Worm (Caenorhabditis elegans): ENCODE measurements around the gene Y108G3AL.2.

Gene Y108G3AL.2

DNA sequence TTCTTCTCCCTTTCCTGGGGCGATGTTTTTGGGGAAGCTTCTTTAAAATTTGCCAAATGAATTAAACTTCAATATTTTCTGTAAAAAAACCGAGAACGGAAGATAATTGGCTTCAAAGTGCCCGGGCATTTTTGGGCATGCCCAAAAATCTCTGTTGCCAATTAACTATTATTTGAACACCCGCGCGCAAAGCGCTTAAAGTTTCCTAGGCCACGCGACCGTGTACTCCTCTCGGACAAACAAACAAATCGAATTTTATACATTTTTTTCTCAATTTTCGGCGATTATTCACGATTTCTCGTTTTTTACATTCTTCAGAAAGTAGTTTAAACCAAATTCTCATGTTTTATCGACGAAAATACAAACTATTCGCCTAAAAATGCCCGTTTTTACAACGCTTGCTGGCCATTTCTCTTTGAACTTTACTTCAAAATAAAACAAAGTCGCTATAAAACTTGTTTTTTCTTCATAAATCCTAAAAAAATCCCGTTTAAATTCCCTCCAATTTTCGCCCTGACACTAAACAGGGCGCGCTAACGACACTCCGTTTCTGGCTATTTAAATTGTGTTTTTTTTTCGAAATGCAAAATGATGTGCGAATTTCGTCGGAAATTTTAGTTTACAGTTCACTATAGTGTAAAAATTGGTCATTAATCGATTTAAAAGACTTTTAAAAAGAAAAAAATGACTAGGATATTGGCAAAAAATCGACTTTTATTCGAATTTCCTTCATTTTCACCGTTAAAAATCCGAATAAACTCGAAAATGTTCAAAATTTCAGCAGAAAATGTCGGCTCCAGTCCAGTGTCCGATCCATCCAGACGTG is 10.5 kb upstream of the Y108G3AL.2 start, which contains the start of gene ttb-1:
Gene ttb-1 (plus strand): TSS at position 776 of the 826 bp plus-strand sequence.
- TF ChIP-seq ztf-4 (tag; optimal IDR thresholded peaks at IDR 0.05) = no peak
- no peak for TF ChIP-seq nhr-43 (tag; optimal IDR thresholded peaks at IDR 0.05; ENCODE audit: poor library complexity, severe bottlenecking)
- TF ChIP-seq nhr-237 (tag; optimal IDR thresholded peaks at IDR 0.05) = no peak
- no peak for TF ChIP-seq nhr-77 (tag; optimal IDR thresholded peaks at IDR 0.05)
- no peak for TF ChIP-seq skn-1 (tag; optimal IDR thresholded peaks at IDR 0.05)
- TF ChIP-seq nhr-67 (tag; optimal IDR thresholded peaks at IDR 0.05) = no peak
- no peak for TF ChIP-seq ZK546.5 (tag; optimal IDR thresholded peaks at IDR 0.05)
- TF ChIP-seq jun-1 (tag; optimal IDR thresholded peaks at IDR 0.05) = no peak
- TF ChIP-seq ceh-28 (tag; optimal IDR thresholded peaks at IDR 0.05) = no peak
- TF ChIP-seq lin-39 (tag; optimal IDR thresholded peaks at IDR 0.05) = peak; percentile 9
- TF ChIP-seq pha-4 (tag; optimal IDR thresholded peaks at IDR 0.05) = peak; percentile 42
- TF ChIP-seq unc-62 (GFP tag; optimal IDR thresholded peaks at IDR 0.05) = no peak
- no peak for TF ChIP-seq pqm-1 (tag; optimal IDR thresholded peaks at IDR 0.05)
- no peak for TF ChIP-seq ceh-82 (tag; optimal IDR thresholded peaks at IDR 0.05)
- no peak for TF ChIP-seq unc-39 (tag; optimal IDR thresholded peaks at IDR 0.05)
- TF ChIP-seq elt-2 (tag; optimal IDR thresholded peaks at IDR 0.05) = no peak
- peak; percentile 65 for TF ChIP-seq nhr-23 (tag; optimal IDR thresholded peaks at IDR 0.05)
- TF ChIP-seq tbx-2 (tag; optimal IDR thresholded peaks at IDR 0.05) = no peak
- no peak for TF ChIP-seq daf-12 (tag; optimal IDR thresholded peaks at IDR 0.05)
- no peak for TF ChIP-seq ceh-16 (tag; optimal IDR thresholded peaks at IDR 0.05)
- TF ChIP-seq aly-2 (tag; optimal IDR thresholded peaks at IDR 0.05) = no peak
- peak; percentile 41 for TF ChIP-seq hmg-11 (tag; optimal IDR thresholded peaks at IDR 0.05)
- peak; percentile 64 for TF ChIP-seq nfya-1 (tag; optimal IDR thresholded peaks at IDR 0.05; ENCODE audit: insufficient read depth)
- no peak for TF ChIP-seq zag-1 (tag; optimal IDR thresholded peaks at IDR 0.05)
- no peak for TF ChIP-seq R02D3.7 (tag; optimal IDR thresholded peaks at IDR 0.05)
- TF ChIP-seq ceh-9 (tag; optimal IDR thresholded peaks at IDR 0.05) = no peak
- TF ChIP-seq mml-1 (tag; optimal IDR thresholded peaks at IDR 0.05) = no peak
- no peak for TF ChIP-seq nhr-28 (tag; optimal IDR thresholded peaks at IDR 0.05)
- peak; percentile 66 for TF ChIP-seq lin-15B (tag; optimal IDR thresholded peaks at IDR 0.05)
- TF ChIP-seq fkh-10 (GFP tag; optimal IDR thresholded peaks at IDR 0.05) = no peak
- TF ChIP-seq egl-5 (tag; optimal IDR thresholded peaks at IDR 0.05) = no peak
- no peak for TF ChIP-seq elt-3 (tag; optimal IDR thresholded peaks at IDR 0.05)
- TF ChIP-seq nhr-11 (tag; optimal IDR thresholded peaks at IDR 0.05) = no peak
- no peak for TF ChIP-seq eor-1 (tag; optimal IDR thresholded peaks at IDR 0.05)
- peak; percentile 9 for TF ChIP-seq snpc-4 (tag; optimal IDR thresholded peaks at IDR 0.05)
- TF ChIP-seq nhr-76 (tag; optimal IDR thresholded peaks at IDR 0.05) = no peak

- no peak for TF ChIP-seq ZK546.5 (tag; optimal IDR thresholded peaks at IDR 0.05)
- no peak for TF ChIP-seq mml-1 (tag; optimal IDR thresholded peaks at IDR 0.05)
- no peak for TF ChIP-seq ama-1 (optimal IDR thresholded peaks at IDR 0.05)
- TF ChIP-seq ceh-28 (tag; optimal IDR thresholded peaks at IDR 0.05) = no peak
- TF ChIP-seq zag-1 (tag; optimal IDR thresholded peaks at IDR 0.05) = no peak
- TF ChIP-seq fkh-2 (tag; optimal IDR thresholded peaks at IDR 0.05) = no peak
- no peak for TF ChIP-seq nhr-43 (tag; optimal IDR thresholded peaks at IDR 0.05; ENCODE audit: poor library complexity, severe bottlenecking)
- TF ChIP-seq nhr-77 (tag; optimal IDR thresholded peaks at IDR 0.05) = no peak
- no peak for TF ChIP-seq nfya-1 (tag; optimal IDR thresholded peaks at IDR 0.05; ENCODE audit: insufficient read depth)
- no peak for TF ChIP-seq lin-39 (tag; optimal IDR thresholded peaks at IDR 0.05)
- TF ChIP-seq R02D3.7 (tag; optimal IDR thresholded peaks at IDR 0.05) = no peak
- TF ChIP-seq lin-15B (tag; optimal IDR thresholded peaks at IDR 0.05) = no peak
- TF ChIP-seq mdl-1 (tag; optimal IDR thresholded peaks at IDR 0.05) = no peak
- TF ChIP-seq pqm-1 (tag; optimal IDR thresholded peaks at IDR 0.05) = no peak
- TF ChIP-seq unc-39 (tag; optimal IDR thresholded peaks at IDR 0.05) = no peak
Observed at ce11 chrV:172110-172509, 5.3 kb downstream of the Y108G3AL.2 start, which contains the start of gene cfap-36. cfap-36 (minus strand) TSS chrV:172210.

ce11 chrV:173437-173836 is 6.7 kb downstream of the Y108G3AL.2 start:
- TF ChIP-seq skn-1 (tag; optimal IDR thresholded peaks at IDR 0.05) = no peak
- TF ChIP-seq nfya-1 (tag; optimal IDR thresholded peaks at IDR 0.05; ENCODE audit: insufficient read depth) = peak; percentile 8
- TF ChIP-seq unc-39 (tag; optimal IDR thresholded peaks at IDR 0.05) = no peak
